Worm (Caenorhabditis elegans) whole organism, L4 larva: ENCODE results near the gene somi-1.
A peak's percentile ranks its signal among the peaks of the same experiment; 100 is the strongest.

Source experiments
- D1046.2 ChIP-seq: fragments of 200-800 bp; sonication (Bioruptor generic); IDR thresholded peaks from 2 replicates; pipeline ENCODE4 v1.3.6; 2022; ENCODE audit warnings: missing genetic modification characterization, missing compliant biosample characterization
- F49E8.2 ChIP-seq: sonication (generic microtip); optimal IDR thresholded peaks from 2 replicates; lab custom pipeline; 2016; ENCODE audit warnings: missing compliant biosample characterization, mild to moderate bottlenecking, missing genetic modification characterization, borderline replicate concordance
- Y105C5A.15 ChIP-seq: fragments of 200-800 bp; sonication (Bioruptor generic); IDR thresholded peaks from 2 replicates; pipeline ENCODE4 v1.3.6; 2022; ENCODE audit warnings: missing genetic modification characterization, missing compliant biosample characterization
- Y5F2A.4 ChIP-seq: fragments of 200-800 bp; sonication (Bioruptor generic); optimal IDR thresholded peaks from 2 replicates; lab custom pipeline; 2018; ENCODE audit warnings: mild to moderate bottlenecking, missing genetic modification characterization, missing compliant biosample characterization
- ZK337.2 ChIP-seq: fragments of 200-800 bp; sonication (Bioruptor generic); IDR thresholded peaks from 2 replicates; pipeline ENCODE4 v1.3.6; 2022; ENCODE audit warnings: missing genetic modification reagents, missing genetic modification characterization, missing compliant biosample characterization
- aha-1 ChIP-seq: fragments of 150-350 bp; peaks from one replicate; lab custom pipeline; 2014; ENCODE audit warnings: missing biosample characterization, missing genetic modification characterization
- aly-2 ChIP-seq: sonication (generic microtip); optimal IDR thresholded peaks from 2 replicates; lab custom pipeline; 2018; ENCODE audit warnings: missing biosample characterization, missing genetic modification characterization
- ama-1 ChIP-seq: fragments of 150-350 bp; optimal IDR thresholded peaks from 2 replicates; lab custom pipeline; 2014; ENCODE audit warnings: inconsistent platforms, mixed read lengths
- attf-4 ChIP-seq: sonication (generic microtip); optimal IDR thresholded peaks from 3 replicates; lab custom pipeline; 2017; ENCODE audit warnings: missing biosample characterization, missing genetic modification characterization
- ceh-44 ChIP-seq: fragments of 200-800 bp; sonication (Bioruptor generic); IDR thresholded peaks from 2 replicates; pipeline ENCODE4 v1.3.6; 2022; ENCODE audit warnings: missing genetic modification reagents, missing genetic modification characterization, missing compliant biosample characterization
- daf-19 ChIP-seq: fragments of 200-800 bp; sonication (Bioruptor generic); conservative IDR thresholded peaks from 2 replicates; pipeline ENCODE4 v1.3.6; 2022; ENCODE audit warnings: missing genetic modification characterization, missing compliant biosample characterization
- daf-8 ChIP-seq: fragments of 200-800 bp; sonication (Bioruptor generic); IDR thresholded peaks from 2 replicates; pipeline ENCODE4 v1.3.6; 2022; ENCODE audit warnings: missing genetic modification characterization, missing compliant biosample characterization
- dmd-8 ChIP-seq: fragments of 200-800 bp; sonication (Bioruptor generic); IDR thresholded peaks from 2 replicates; pipeline ENCODE4 v1.3.6; 2022; ENCODE audit warnings: missing genetic modification characterization, missing compliant biosample characterization
- duxl-1 ChIP-seq: sonication (generic microtip); optimal IDR thresholded peaks from 2 replicates; lab custom pipeline; 2016; ENCODE audit warnings: mild to moderate bottlenecking, missing genetic modification characterization, moderate library complexity, missing compliant biosample characterization; ENCODE audit not compliant: poor library complexity
- dve-1 ChIP-seq: sonication (generic microtip); optimal IDR thresholded peaks from 2 replicates; lab custom pipeline; 2017; ENCODE audit warnings: antibody characterized with exemption, mild to moderate bottlenecking, missing genetic modification characterization, missing compliant biosample characterization; ENCODE audit not compliant: insufficient read depth
- fkh-10 ChIP-seq: fragments of 150-350 bp; optimal IDR thresholded peaks from 2 replicates; lab custom pipeline; 2014; ENCODE audit warnings: missing biosample characterization, missing genetic modification reagents, missing genetic modification characterization
- hif-1 ChIP-seq, 2 experiments: sonication (generic microtip); optimal IDR thresholded peaks; 2 replicates each; lab custom pipeline; 2016 to 2017; ENCODE audit warnings: missing compliant biosample characterization in 2 of 2, missing genetic modification characterization in 2 of 2, missing genetic modification reagents in 2 of 2, missing genotype in 2 of 2, mild to moderate bottlenecking in 1 of 2
- hlh-30 ChIP-seq: sonication (generic microtip); optimal IDR thresholded peaks from 2 replicates; lab custom pipeline; 2017; ENCODE audit warnings: antibody characterized with exemption, mild to moderate bottlenecking, missing genetic modification characterization, missing compliant biosample characterization; ENCODE audit not compliant: insufficient read depth
- hmg-1.1 ChIP-seq: fragments of 200-800 bp; sonication (Bioruptor generic); IDR thresholded peaks from 2 replicates; pipeline ENCODE4 v1.3.6; 2022; ENCODE audit warnings: missing genetic modification reagents, missing genetic modification characterization, missing compliant biosample characterization
- jun-1 ChIP-seq: fragments of 150-350 bp; optimal IDR thresholded peaks from 2 replicates; lab custom pipeline; 2014; ENCODE audit warnings: missing biosample characterization, missing genetic modification reagents, missing genetic modification characterization
- lin-39 ChIP-seq: fragments of 150-350 bp; optimal IDR thresholded peaks from 2 replicates; lab custom pipeline; 2014; ENCODE audit warnings: missing biosample characterization, missing genetic modification reagents, missing genetic modification characterization
- lsy-2 ChIP-seq, 2 experiments: fragments of 150-350 bp in 1 of 2; sonication (generic microtip) in 1 of 2; optimal IDR thresholded peaks; 2 replicates each; lab custom pipeline; 2014 to 2017; ENCODE audit warnings: missing biosample characterization in 2 of 2, missing genetic modification characterization in 2 of 2
- mep-1 ChIP-seq: fragments of 150-350 bp; sonication (generic microtip); optimal IDR thresholded peaks from 3 replicates; lab custom pipeline; 2014; ENCODE audit warnings: missing biosample characterization, missing genetic modification characterization
- mxl-3 ChIP-seq: fragments of 200-800 bp; sonication (Bioruptor generic); optimal IDR thresholded peaks from 2 replicates; lab custom pipeline; 2018; ENCODE audit warnings: mild to moderate bottlenecking, missing genetic modification characterization, missing compliant biosample characterization
- nhr-11 ChIP-seq: fragments of 150-350 bp; optimal IDR thresholded peaks from 2 replicates; lab custom pipeline; 2014; ENCODE audit warnings: missing biosample characterization, missing genetic modification characterization
- nhr-25 ChIP-seq: sonication (generic microtip); optimal IDR thresholded peaks from 2 replicates; lab custom pipeline; 2017; ENCODE audit warnings: missing genetic modification characterization, mild to moderate bottlenecking, missing compliant biosample characterization, antibody characterized with exemption, moderate library complexity, borderline replicate concordance; ENCODE audit not compliant: insufficient read depth
- nhr-28 ChIP-seq: fragments of 150-350 bp; optimal IDR thresholded peaks from 2 replicates; lab custom pipeline; 2014; ENCODE audit warnings: missing biosample characterization, missing genetic modification characterization
- nhr-77 ChIP-seq: fragments of 150-350 bp; optimal IDR thresholded peaks from 2 replicates; lab custom pipeline; 2014; ENCODE audit warnings: missing biosample characterization, missing genetic modification characterization
- pha-4 ChIP-seq, 2 experiments: fragments of 150-350 bp in 1 of 2; fragments of 200-800 bp in 1 of 2; sonication (Bioruptor generic) in 1 of 2; IDR thresholded peaks in 1 of 2; optimal IDR thresholded peaks in 1 of 2; 2 replicates each; pipeline versions ENCODE4 v1.3.6 to Lab custom; 2014 to 2022; ENCODE audit warnings: missing genetic modification characterization in 2 of 2, missing genetic modification reagents in 2 of 2, missing biosample characterization in 1 of 2, missing compliant biosample characterization in 1 of 2
- unc-62 ChIP-seq, 3 experiments: fragments of 150-350 bp in 1 of 3; sonication (generic microtip); optimal IDR thresholded peaks in 2 of 3; peaks in 1 of 3; 1 replicate in 1 of 3; 2 replicates in 2 of 3; lab custom pipeline; 2014 to 2017; ENCODE audit warnings: missing biosample characterization in 3 of 3, missing genetic modification characterization in 3 of 3, missing genetic modification reagents in 3 of 3, missing genotype in 1 of 3
- vab-7 ChIP-seq: fragments of 200-800 bp; sonication (Bioruptor generic); IDR thresholded peaks from 2 replicates; pipeline ENCODE4 v1.3.6; 2022; ENCODE audit warnings: missing genetic modification reagents, missing genetic modification characterization, missing compliant biosample characterization
- zfp-3 ChIP-seq: fragments of 200-800 bp; sonication (Bioruptor generic); conservative IDR thresholded peaks from 2 replicates; pipeline ENCODE4 v1.3.6; 2022; ENCODE audit warnings: missing genetic modification reagents, missing genetic modification characterization, missing compliant biosample characterization

somi-1 gene

ce11 chrV:13393333-13393803 is 2.2 kb upstream of the somi-1 start (continued):
- no peak for TF ChIP-seq ZK337.2 (GFP tag; lab: Robert Waterston, UW)
- TF ChIP-seq lsy-2 (tag; optimal IDR thresholded peaks at IDR 0.05; lab: Kevin White, UChicago) = no peak
- TF ChIP-seq, all 104 proteins: peak for 15

- TF ChIP-seq dve-1 (tag; lab: Kevin White, UChicago) (no peak), fkh-10 (GFP tag; lab: Kevin White, UChicago) (no peak), hif-1 (tag; optimal IDR thresholded peaks at IDR 0.05; lab: Kevin White, UChicago) (no peak), pha-4 (GFP tag; IDR thresholded peaks at IDR 0.05; lab: Robert Waterston, UW) (no peak), pha-4 (tag; optimal IDR thresholded peaks at IDR 0.05; lab: Kevin White, UChicago) (no peak), mxl-3 (peak; percentile 20), F49E8.2 (no peak), aly-2 (tag; lab: Kevin White, UChicago) (no peak), nhr-77 (no peak), daf-19 (GFP tag; lab: Robert Waterston, UW) (no peak), Y5F2A.4 (GFP tag; lab: Kevin White, UChicago) (no peak), hlh-30 (tag; lab: Kevin White, UChicago) (peak; percentile 21), nhr-28 (peak; percentile 27), mep-1 (tag; lab: Kevin White, UChicago) (no peak), hmg-1.1 (no peak), jun-1 (tag; lab: Kevin White, UChicago) (no peak), ama-1 (lab: Kevin White, UChicago) (no peak), lsy-2 (tag; optimal IDR thresholded peaks at IDR 0.05; lab: Kevin White, UChicago) (peak in 1 of 2 experiments; percentile 11), ceh-44 (GFP tag; lab: Robert Waterston, UW) (no peak), zfp-3 (GFP tag; lab: Robert Waterston, UW) (no peak), dmd-8 (GFP tag; lab: Robert Waterston, UW) (0 out of 2 replicates have a peak, but pooled peaks have one; percentile 46), unc-62 (GFP tag; optimal IDR thresholded peaks at IDR 0.05 in 1 of 2; lab: Kevin White, UChicago) (no peak), unc-62 (tag; optimal IDR thresholded peaks at IDR 0.05; lab: Kevin White, UChicago) (no peak), daf-8 (GFP tag; lab: Robert Waterston, UW) (no peak), vab-7 (GFP tag; lab: Robert Waterston, UW) (no peak)
These were observed 259 bp downstream of the somi-1 start for ce11 chrV:13390936-13391335.

ce11 chrV:13389454-13389853 is 1.7 kb downstream of the somi-1 start:
- peak; percentile 25 for TF ChIP-seq nhr-25 (tag; lab: Kevin White, UChicago)
- TF ChIP-seq nhr-28 = peak; percentile 77
- peak; percentile 2 for TF ChIP-seq mep-1 (tag; lab: Kevin White, UChicago)
- no peak for TF ChIP-seq Y105C5A.15 (GFP tag; lab: Robert Waterston, UW)
- peak; percentile 73 for TF ChIP-seq aha-1 (tag; lab: Kevin White, UChicago)

DNA sequence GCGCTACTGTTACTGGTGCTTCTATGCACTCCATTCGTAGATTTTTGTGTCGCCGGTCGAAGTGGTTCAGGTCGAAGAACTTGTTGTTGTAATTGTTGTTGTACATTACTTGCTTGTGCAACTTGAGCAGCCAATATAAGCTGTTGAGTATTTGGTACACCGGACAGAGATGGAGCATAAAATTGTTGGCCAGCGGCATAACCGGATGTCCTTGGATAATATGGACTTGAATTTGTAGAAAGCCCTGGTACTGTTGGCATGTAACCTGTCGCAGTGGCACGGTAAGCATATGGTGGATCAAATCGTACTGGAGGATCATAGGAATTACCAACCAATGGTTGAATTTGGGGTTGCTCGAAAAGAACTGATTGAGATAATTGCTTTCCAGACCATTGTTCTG is 2.2 kb downstream of the somi-1 start:
- TF ChIP-seq F49E8.2 = no peak
- TF ChIP-seq unc-62 (GFP tag; optimal IDR thresholded peaks at IDR 0.05 in 1 of 2; lab: Kevin White, UChicago) = peak in 1 of 2 experiments; percentile 92
- no peak for TF ChIP-seq unc-62 (tag; optimal IDR thresholded peaks at IDR 0.05; lab: Kevin White, UChicago)
- TF ChIP-seq duxl-1 (tag; lab: Kevin White, UChicago) = no peak
- no peak for TF ChIP-seq vab-7 (GFP tag; lab: Robert Waterston, UW)
- TF ChIP-seq nhr-11 (tag; lab: Kevin White, UChicago) = no peak
- no peak for TF ChIP-seq lin-39 (tag; lab: Kevin White, UChicago)
- TF ChIP-seq attf-4 (tag; lab: Kevin White, UChicago) = no peak
- TF ChIP-seq dmd-8 (GFP tag; lab: Robert Waterston, UW) = 0 out of 2 replicates have a peak, but pooled peaks have one; percentile 51
- no peak for TF ChIP-seq D1046.2 (GFP tag; lab: Robert Waterston, UW)
- TF ChIP-seq, all 104 proteins: peak for 2
